Worm (Caenorhabditis elegans) whole organism, L1 larva: Measurements from ENCODE around the gene sru-48.
A peak's percentile ranks its signal among the peaks of the same experiment; 100 is the strongest.

ENCODE experiments used
- C04F5.9 ChIP-seq: sonication (generic microtip); optimal IDR thresholded peaks from 2 replicates; lab custom pipeline; 2016; ENCODE audit warnings: missing genetic modification characterization, missing compliant biosample characterization
- C16A3.4 ChIP-seq: fragments of 150-350 bp; optimal IDR thresholded peaks from 2 replicates; lab custom pipeline; 2014; ENCODE audit warnings: missing biosample characterization, missing genetic modification characterization
- aly-2 ChIP-seq: fragments of 150-350 bp; optimal IDR thresholded peaks from 2 replicates; lab custom pipeline; 2014; ENCODE audit warnings: missing biosample characterization, missing genetic modification characterization
- blmp-1 ChIP-seq: fragments of 150-350 bp; optimal IDR thresholded peaks from 2 replicates; lab custom pipeline; 2014; ENCODE audit warnings: missing biosample characterization, missing genetic modification characterization
- ceh-82 ChIP-seq, 3 experiments: fragments of 150-350 bp in 1 of 3; sonication (generic microtip) in 2 of 3; optimal IDR thresholded peaks; 2 replicates each; lab custom pipeline; 2014 to 2017; ENCODE audit warnings: missing biosample characterization in 3 of 3, missing genetic modification characterization in 3 of 3
- ceh-90 ChIP-seq: sonication (generic microtip); optimal IDR thresholded peaks from 2 replicates; lab custom pipeline; 2016; ENCODE audit warnings: missing genetic modification characterization, missing compliant biosample characterization
- efl-1 ChIP-seq, 4 experiments: fragments of 150-350 bp; optimal IDR thresholded peaks in 3 of 4; peaks in 1 of 4; 1 replicate in 1 of 4; 2 replicates in 3 of 4; lab custom pipeline; 2014; ENCODE audit warnings: missing biosample characterization in 2 of 4, missing genetic modification characterization in 2 of 4, missing genetic modification reagents in 2 of 4
- egl-27 ChIP-seq, 2 experiments: fragments of 150-350 bp in 1 of 2; sonication (generic microtip); optimal IDR thresholded peaks; 3 replicates each; lab custom pipeline; 2017 to 2018; ENCODE audit warnings: missing biosample characterization in 2 of 2, missing genetic modification characterization in 2 of 2, missing genetic modification reagents in 2 of 2
- elt-3 ChIP-seq, 6 experiments: fragments of 150-350 bp in 1 of 6; sonication (generic microtip); optimal IDR thresholded peaks; 2 replicates each; lab custom pipeline; 2017 to 2018; ENCODE audit warnings: missing biosample characterization in 6 of 6, missing genetic modification characterization in 6 of 6, inconsistent platforms in 1 of 6
- fkh-4 ChIP-seq: sonication (generic microtip); optimal IDR thresholded peaks from 2 replicates; lab custom pipeline; 2016; ENCODE audit warnings: missing compliant biosample characterization, missing genetic modification characterization, borderline replicate concordance
- grh-1 ChIP-seq: fragments of 200-800 bp; sonication (Bioruptor generic); IDR thresholded peaks from 2 replicates; pipeline ENCODE4 v1.3.6; 2022; ENCODE audit warnings: missing genetic modification reagents, missing genetic modification characterization, missing compliant biosample characterization
- irx-1 ChIP-seq: sonication (generic microtip); optimal IDR thresholded peaks from 2 replicates; lab custom pipeline; 2016; ENCODE audit warnings: missing genetic modification characterization, missing compliant biosample characterization
- lin-13 ChIP-seq: fragments of 150-350 bp; optimal IDR thresholded peaks from 2 replicates; lab custom pipeline; 2014; ENCODE audit warnings: missing biosample characterization, missing genetic modification reagents, missing genetic modification characterization
- lin-14 ChIP-seq: fragments of 200-800 bp; sonication (Bioruptor generic); optimal IDR thresholded peaks from 2 replicates; lab custom pipeline; 2018; ENCODE audit warnings: mild to moderate bottlenecking, missing genetic modification characterization, moderate library complexity, missing compliant biosample characterization
- lin-35 ChIP-seq, 2 experiments: fragments of 150-350 bp; optimal IDR thresholded peaks; 2 replicates each; lab custom pipeline; 2014; ENCODE audit warnings: missing biosample characterization in 2 of 2, missing genetic modification characterization in 2 of 2, missing genetic modification reagents in 2 of 2
- lin-39 ChIP-seq: fragments of 150-350 bp; optimal IDR thresholded peaks from 2 replicates; lab custom pipeline; 2014; ENCODE audit warnings: missing biosample characterization, missing genetic modification reagents, missing genetic modification characterization
- lir-3 ChIP-seq: sonication (generic microtip); optimal IDR thresholded peaks from 2 replicates; lab custom pipeline; 2016; ENCODE audit warnings: mild to moderate bottlenecking, missing genetic modification characterization, moderate library complexity, missing compliant biosample characterization; ENCODE audit not compliant: poor library complexity
- mdl-1 ChIP-seq, 2 experiments: fragments of 150-350 bp; optimal IDR thresholded peaks; 2 replicates each; lab custom pipeline; 2014 to 2017; ENCODE audit warnings: missing biosample characterization in 2 of 2, missing genetic modification characterization in 2 of 2, inconsistent platforms in 1 of 2
- nhr-19 ChIP-seq: fragments of 200-800 bp; sonication (Bioruptor generic); conservative IDR thresholded peaks from 2 replicates; pipeline ENCODE4 v1.3.6; 2022; ENCODE audit warnings: missing genetic modification characterization, missing compliant biosample characterization
- nhr-20 ChIP-seq: sonication (generic microtip); optimal IDR thresholded peaks from 2 replicates; lab custom pipeline; 2016; ENCODE audit warnings: mild to moderate bottlenecking, missing genetic modification characterization, missing compliant biosample characterization
- nhr-28 ChIP-seq: fragments of 150-350 bp; optimal IDR thresholded peaks from 2 replicates; lab custom pipeline; 2014; ENCODE audit warnings: missing biosample characterization, missing genetic modification characterization
- nhr-71 ChIP-seq: sonication (generic microtip); optimal IDR thresholded peaks from 2 replicates; lab custom pipeline; 2016; ENCODE audit warnings: mild to moderate bottlenecking, missing genetic modification characterization, moderate library complexity, missing compliant biosample characterization
- nhr-76 ChIP-seq: sonication (generic microtip); optimal IDR thresholded peaks from 2 replicates; lab custom pipeline; 2017; ENCODE audit warnings: missing biosample characterization, missing genetic modification characterization
- nhr-84 ChIP-seq: sonication (generic microtip); optimal IDR thresholded peaks from 2 replicates; lab custom pipeline; 2017; ENCODE audit warnings: missing biosample characterization, missing genetic modification characterization
- nhr-85 ChIP-seq: sonication (generic microtip); peaks from one replicate; lab custom pipeline; 2016; ENCODE audit warnings: missing genetic modification characterization, inconsistent platforms, missing compliant biosample characterization
- nhr-90 ChIP-seq: sonication (generic microtip); optimal IDR thresholded peaks from 2 replicates; lab custom pipeline; 2016; ENCODE audit warnings: mild to moderate bottlenecking, missing genetic modification characterization, missing compliant biosample characterization; ENCODE audit not compliant: poor library complexity
- pag-3 ChIP-seq: sonication (generic microtip); optimal IDR thresholded peaks from 2 replicates; lab custom pipeline; 2017; ENCODE audit warnings: missing genetic modification characterization, mild to moderate bottlenecking, missing compliant biosample characterization, antibody characterized with exemption, borderline replicate concordance; ENCODE audit not compliant: insufficient read depth
- pax-3 ChIP-seq: fragments of 200-800 bp; sonication (Bioruptor generic); optimal IDR thresholded peaks from 2 replicates; lab custom pipeline; 2018; ENCODE audit warnings: mild to moderate bottlenecking, missing genetic modification characterization, moderate library complexity, missing compliant biosample characterization
- pqm-1 ChIP-seq: sonication (generic microtip); optimal IDR thresholded peaks from 3 replicates; lab custom pipeline; 2017; ENCODE audit warnings: missing biosample characterization, missing genetic modification characterization
- rnt-1 ChIP-seq: sonication (generic microtip); optimal IDR thresholded peaks from 2 replicates; lab custom pipeline; 2016; ENCODE audit warnings: mild to moderate bottlenecking, missing genetic modification characterization, moderate library complexity, missing compliant biosample characterization
- skn-1 ChIP-seq: fragments of 150-350 bp; optimal IDR thresholded peaks from 2 replicates; lab custom pipeline; 2014; ENCODE audit warnings: missing biosample characterization, missing genetic modification characterization
- snu-23 ChIP-seq: sonication (generic microtip); optimal IDR thresholded peaks from 2 replicates; lab custom pipeline; 2016; ENCODE audit warnings: missing genetic modification characterization, missing compliant biosample characterization
- sox-4 ChIP-seq: sonication (generic microtip); optimal IDR thresholded peaks from 2 replicates; lab custom pipeline; 2016; ENCODE audit warnings: missing genetic modification characterization, missing compliant biosample characterization
- sptf-1 ChIP-seq: fragments of 150-350 bp; optimal IDR thresholded peaks from 2 replicates; lab custom pipeline; 2014; ENCODE audit warnings: missing biosample characterization, missing genetic modification characterization
- sup-37 ChIP-seq: fragments of 200-800 bp; sonication (Bioruptor generic); optimal IDR thresholded peaks from 2 replicates; lab custom pipeline; 2018; ENCODE audit warnings: mild to moderate bottlenecking, missing genetic modification characterization, missing compliant biosample characterization
- tbx-2 ChIP-seq: sonication (generic microtip); optimal IDR thresholded peaks from 2 replicates; lab custom pipeline; 2016; ENCODE audit warnings: missing genetic modification characterization, missing compliant biosample characterization
- unc-130 ChIP-seq: fragments of 150-350 bp; optimal IDR thresholded peaks from 2 replicates; lab custom pipeline; 2017; ENCODE audit warnings: missing biosample characterization, missing genetic modification characterization, inconsistent platforms
- unc-30 ChIP-seq: sonication (generic microtip); optimal IDR thresholded peaks from 2 replicates; lab custom pipeline; 2017; ENCODE audit warnings: missing biosample characterization, missing genetic modification characterization
- unc-62 ChIP-seq: fragments of 150-350 bp; optimal IDR thresholded peaks from 2 replicates; lab custom pipeline; 2014; ENCODE audit warnings: missing biosample characterization, missing genetic modification reagents, missing genetic modification characterization
- unc-98 ChIP-seq: fragments of 200-800 bp; sonication (Bioruptor generic); IDR thresholded peaks from 2 replicates; pipeline ENCODE4 v1.3.6; 2022; ENCODE audit warnings: missing genetic modification characterization, missing compliant biosample characterization
- vab-15 ChIP-seq: sonication (generic microtip); optimal IDR thresholded peaks from 2 replicates; lab custom pipeline; 2017; ENCODE audit warnings: missing genotype, mild to moderate bottlenecking, missing genetic modification characterization, missing compliant biosample characterization

The sru-48 gene

DNA sequence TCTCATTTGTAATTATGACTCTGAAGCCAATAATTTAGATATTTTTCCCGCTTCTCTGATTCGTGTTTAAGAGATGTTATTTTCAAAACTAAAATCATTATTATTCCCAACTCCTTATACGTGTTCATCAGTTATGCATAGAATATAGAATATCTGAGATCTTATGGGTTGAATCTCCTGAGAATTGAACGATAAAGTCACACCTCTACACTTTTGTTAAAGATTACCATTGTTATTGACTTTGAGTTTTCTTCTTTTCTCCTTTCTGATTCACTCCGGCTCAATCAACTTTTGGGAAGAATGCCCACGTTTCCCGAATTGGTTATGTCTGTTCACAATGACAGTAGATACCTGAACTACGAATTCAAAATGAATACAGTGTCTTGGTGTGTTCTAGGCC lies at the start of gene sru-48:
TSS of gene sru-48 (plus strand) at position 301 of the 400 bp plus-strand sequence.
- TF ChIP-seq sup-37 (no peak), efl-1 (optimal IDR thresholded peaks at IDR 0.05; lab: Kevin White, UChicago) (no peak), efl-1 (GFP tag; optimal IDR thresholded peaks at IDR 0.05 in 1 of 2; lab: Kevin White, UChicago) (peak in 1 of 2 experiments; percentile 4)

DNA sequence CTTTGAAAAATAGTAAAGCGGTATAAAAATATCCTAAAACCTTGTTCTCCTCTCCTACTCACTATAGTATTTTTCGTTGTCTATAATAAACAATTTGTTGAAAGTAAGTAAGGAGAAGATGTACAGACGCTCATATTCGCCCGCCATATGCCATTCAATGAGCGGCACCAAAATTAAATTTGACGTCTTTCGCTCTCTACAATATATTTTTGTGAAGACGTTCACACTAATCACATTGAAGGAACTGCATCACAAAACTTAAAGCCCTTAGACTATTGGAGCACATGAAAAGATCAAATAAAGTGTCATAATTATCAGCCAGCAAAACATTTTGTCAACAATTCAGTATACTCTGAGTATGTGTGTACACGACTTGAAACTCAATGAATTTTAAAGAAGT lies 48.2 kb upstream of the sru-48 start:
- TF ChIP-seq ceh-82 (tag; optimal IDR thresholded peaks at IDR 0.05; lab: Kevin White, UChicago): no peak
- no peak for TF ChIP-seq snu-23 (GFP tag; lab: Kevin White, UChicago)
- TF ChIP-seq egl-27 (tag; optimal IDR thresholded peaks at IDR 0.05; lab: Kevin White, UChicago): no peak
- TF ChIP-seq pqm-1 (tag; lab: Kevin White, UChicago): no peak
- no peak for TF ChIP-seq pag-3 (tag; lab: Kevin White, UChicago)
- no peak for TF ChIP-seq ceh-90
- no peak for TF ChIP-seq rnt-1 (tag; lab: Kevin White, UChicago)
- no peak for TF ChIP-seq skn-1
- no peak for TF ChIP-seq lir-3
- TF ChIP-seq nhr-28 (tag; lab: Kevin White, UChicago): no peak
- TF ChIP-seq unc-98: no peak
- TF ChIP-seq unc-30: no peak
- TF ChIP-seq pax-3 (tag; lab: Kevin White, UChicago): no peak
- TF ChIP-seq fkh-4 (tag; lab: Kevin White, UChicago): no peak
- TF ChIP-seq, all 84 proteins: peak for 0

DNA sequence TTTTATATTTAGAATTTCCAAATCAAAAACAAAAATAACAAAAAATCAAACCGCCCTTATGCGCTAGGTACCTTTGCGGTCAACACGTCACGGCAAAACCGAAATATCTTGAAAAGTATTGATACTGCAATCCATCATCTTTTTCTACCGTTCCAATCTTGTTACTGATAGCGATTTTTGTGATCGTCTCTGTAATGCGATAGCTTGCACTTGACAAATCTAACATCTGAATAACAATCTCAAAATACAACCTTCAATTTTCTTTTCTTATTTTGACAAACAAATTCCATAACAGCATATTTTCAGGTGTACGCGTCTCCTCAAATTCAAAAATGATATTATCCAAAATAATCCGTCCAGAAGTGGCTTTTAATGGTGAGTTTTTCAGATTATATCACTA lies 46.0 kb upstream of the sru-48 start, which contains the start of gene tbc-7:
TSS of gene tbc-7 (plus strand) at position 301 of the 400 bp plus-strand sequence.
- no peak for TF ChIP-seq irx-1 (tag; lab: Kevin White, UChicago)
- TF ChIP-seq tbx-2 (tag; lab: Kevin White, UChicago): no peak
- TF ChIP-seq aly-2: no peak
- no peak for TF ChIP-seq nhr-76 (tag; lab: Kevin White, UChicago)
- no peak for TF ChIP-seq C16A3.4 (tag; lab: Kevin White, UChicago)
- no peak for TF ChIP-seq nhr-84 (tag; lab: Kevin White, UChicago)
- TF ChIP-seq, all 84 proteins: peak for 0

DNA sequence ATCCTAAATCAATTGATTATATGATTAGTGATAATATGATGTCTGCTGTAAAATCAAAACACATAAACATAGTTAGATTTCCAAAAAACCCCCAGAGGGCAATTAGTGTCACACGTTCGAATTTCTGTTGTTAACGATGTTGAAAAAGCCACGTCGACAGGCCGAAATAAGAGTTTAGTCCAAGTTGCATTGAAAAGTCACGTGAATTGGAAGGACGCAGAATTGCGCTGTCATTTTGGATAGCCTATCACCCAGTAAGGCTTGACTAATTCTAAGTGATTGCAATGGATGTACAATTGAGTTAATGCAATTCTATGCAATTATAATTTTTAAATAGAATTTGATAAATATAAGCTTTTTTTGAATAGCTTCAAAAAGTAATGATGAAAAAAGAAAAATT lies 44.4 kb upstream of the sru-48 start:
- TF ChIP-seq nhr-71 (tag; lab: Kevin White, UChicago) (peak; percentile 39), vab-15 (tag; lab: Kevin White, UChicago) (no peak), tbx-2 (tag; lab: Kevin White, UChicago) (peak; percentile 19), lin-13 (GFP tag; lab: Kevin White, UChicago) (no peak), mdl-1 (tag; optimal IDR thresholded peaks at IDR 0.05; lab: Kevin White, UChicago) (peak in 1 of 2 experiments; percentile 15), grh-1 (GFP tag; lab: Robert Waterston, UW) (0 out of 2 replicates have a peak, but pooled peaks have one; percentile 15), unc-130 (tag; lab: Kevin White, UChicago) (peak; percentile 24), nhr-85 (tag; lab: Kevin White, UChicago) (peak; percentile 87), sox-4 (tag; lab: Kevin White, UChicago) (no peak), blmp-1 (tag; lab: Kevin White, UChicago) (peak; percentile 45), nhr-20 (tag; lab: Kevin White, UChicago) (peak; percentile 80), sptf-1 (no peak), nhr-19 (GFP tag; lab: Robert Waterston, UW) (peak; percentile 19), lin-35 (GFP tag; optimal IDR thresholded peaks at IDR 0.05; lab: Kevin White, UChicago) (no peak), ceh-90 (no peak), elt-3 (tag; optimal IDR thresholded peaks at IDR 0.05; lab: Kevin White, UChicago) (peak in 2 of 6 experiments; percentile 14 to 83), nhr-90 (tag; lab: Kevin White, UChicago) (peak; percentile 9), C04F5.9 (tag; lab: Kevin White, UChicago) (no peak), pqm-1 (tag; lab: Kevin White, UChicago) (no peak), unc-62 (GFP tag; lab: Kevin White, UChicago) (no peak), unc-30 (no peak), lin-39 (tag; lab: Kevin White, UChicago) (no peak), lin-14 (GFP tag; lab: Kevin White, UChicago) (peak; percentile 48), snu-23 (GFP tag; lab: Kevin White, UChicago) (peak; percentile 50)
